Worm (Caenorhabditis elegans): Measurements from ENCODE around the gene atx-3.

atx-3 gene

DNA sequence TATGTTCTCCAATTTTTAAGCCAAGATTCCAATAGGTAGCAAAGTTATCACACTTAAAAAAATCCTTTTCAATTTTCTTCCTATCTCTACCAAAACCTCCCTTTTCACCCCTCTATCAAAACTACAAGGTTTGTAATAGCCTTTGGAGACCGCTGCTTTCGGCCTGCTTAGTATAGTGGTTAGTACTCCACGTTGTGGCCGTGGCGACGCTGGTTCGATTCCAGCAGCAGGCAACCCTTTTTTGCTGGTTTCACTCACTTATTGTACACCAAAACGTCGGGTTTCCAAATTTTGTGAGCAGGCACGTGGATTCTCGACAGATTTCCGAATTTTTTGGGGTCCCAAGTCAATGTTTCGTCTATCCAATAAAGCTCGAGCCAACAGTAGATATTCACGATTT is 23.4 kb downstream of the atx-3 start (continued):
- peak; percentile 71 for TF ChIP-seq hlh-6 (tag; optimal IDR thresholded peaks at IDR 0.05)
- TF ChIP-seq dmd-4 (tag; optimal IDR thresholded peaks at IDR 0.05; ENCODE audit: borderline replicate concordance) = no peak
- TF ChIP-seq gmeb-2 (tag; optimal IDR thresholded peaks at IDR 0.05) = peak; percentile 46
- no peak for TF ChIP-seq unc-86 (tag; optimal IDR thresholded peaks at IDR 0.05)
- TF ChIP-seq nfya-1 (tag; optimal IDR thresholded peaks at IDR 0.05) = no peak
- TF ChIP-seq T23F11.4 (GFP tag; optimal IDR thresholded peaks at IDR 0.05) = no peak
- no peak for TF ChIP-seq ahr-1 (tag; optimal IDR thresholded peaks at IDR 0.05)
- TF ChIP-seq ceh-22 (tag; optimal IDR thresholded peaks at IDR 0.05) = no peak

DNA sequence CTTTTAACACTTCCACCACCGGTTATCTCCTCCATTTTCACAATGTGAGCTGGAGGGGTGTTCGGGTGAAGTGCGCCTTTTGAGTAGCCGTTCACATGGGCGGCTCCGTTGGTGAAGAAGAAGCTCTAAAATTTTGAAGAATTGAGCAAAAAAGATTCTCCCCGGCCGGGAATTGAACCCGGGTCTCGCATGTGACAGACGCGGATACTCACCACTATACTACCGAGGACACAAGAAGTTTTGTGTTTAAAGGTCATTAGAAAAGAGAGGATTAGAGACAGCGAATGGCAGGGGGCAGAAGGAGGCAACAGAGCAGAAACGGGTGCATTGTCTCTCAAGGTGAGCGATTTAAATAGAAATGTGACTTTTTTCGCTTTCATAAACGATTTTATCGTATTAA is 25.6 kb downstream of the atx-3 start:
- TF ChIP-seq ceh-18 (tag; optimal IDR thresholded peaks at IDR 0.05) (peak; percentile 69), dve-1 (tag; optimal IDR thresholded peaks at IDR 0.05) (peak; percentile 47), che-1 (tag; optimal IDR thresholded peaks at IDR 0.05) (peak; percentile 80), npax-4 (tag; optimal IDR thresholded peaks at IDR 0.05) (peak; percentile 68), K02D7.2 (tag; optimal IDR thresholded peaks at IDR 0.05) (peak; percentile 61), unc-42 (tag; optimal IDR thresholded peaks at IDR 0.05) (peak; percentile 43), T23F11.4 (GFP tag; optimal IDR thresholded peaks at IDR 0.05) (peak; percentile 79), hlh-30 (tag; optimal IDR thresholded peaks at IDR 0.05; ENCODE audit: insufficient read depth) (peak; percentile 89), F13H6.1 (tag; optimal IDR thresholded peaks at IDR 0.05) (peak; percentile 74), nhr-232 (tag; optimal IDR thresholded peaks at IDR 0.05) (peak; percentile 73), rnt-1 (tag; optimal IDR thresholded peaks at IDR 0.05) (peak; percentile 79), zip-5 (tag; optimal IDR thresholded peaks at IDR 0.05) (peak; percentile 28), gmeb-2 (tag; optimal IDR thresholded peaks at IDR 0.05) (peak; percentile 83), ceh-22 (tag; optimal IDR thresholded peaks at IDR 0.05) (no peak), ahr-1 (tag; optimal IDR thresholded peaks at IDR 0.05) (peak; percentile 14), K09A11.1 (tag; optimal IDR thresholded peaks at IDR 0.05; ENCODE audit: insufficient read depth) (peak; percentile 49), lin-11 (tag; optimal IDR thresholded peaks at IDR 0.05) (peak; percentile 78), hlh-8 (tag; optimal IDR thresholded peaks at IDR 0.05) (peak; percentile 55), ceh-34 (tag; optimal IDR thresholded peaks at IDR 0.05) (peak; percentile 76), tbx-2 (tag; optimal IDR thresholded peaks at IDR 0.05) (peak; percentile 73), ets-4 (tag; optimal IDR thresholded peaks at IDR 0.05) (peak; percentile 9), ceh-30 (tag; optimal IDR thresholded peaks at IDR 0.05) (peak; percentile 49), ttx-3 (tag; optimal IDR thresholded peaks at IDR 0.05) (peak; percentile 70), unc-86 (tag; optimal IDR thresholded peaks at IDR 0.05) (peak; percentile 73), pha-2 (tag; optimal IDR thresholded peaks at IDR 0.05) (peak; percentile 84), ceh-31 (tag; optimal IDR thresholded peaks at IDR 0.05) (peak; percentile 71), ama-1 (optimal IDR thresholded peaks at IDR 0.05) (no peak), pqm-1 (tag; optimal IDR thresholded peaks at IDR 0.05) (peak; percentile 36), ceh-2 (tag; optimal IDR thresholded peaks at IDR 0.05) (peak; percentile 79), lim-6 (tag; optimal IDR thresholded peaks at IDR 0.05) (no peak), sox-2 (GFP tag; IDR thresholded peaks at IDR 0.05) (peak; percentile 67; the same call in 1 of the 2 replicates), sdc-2 (tag; optimal IDR thresholded peaks at IDR 0.05) (peak; percentile 79), hlh-15 (tag; optimal IDR thresholded peaks at IDR 0.05) (peak; percentile 54), unc-3 (GFP tag; conservative IDR thresholded peaks at IDR 0.05) (peak; percentile 68), unc-3 (tag; optimal IDR thresholded peaks at IDR 0.05) (peak; percentile 53), nhr-11 (tag; optimal IDR thresholded peaks at IDR 0.05) (no peak), pros-1 (tag; optimal IDR thresholded peaks at IDR 0.05) (no peak), mec-3 (tag; optimal IDR thresholded peaks at IDR 0.05; ENCODE audit: borderline replicate concordance) (peak; percentile 33), fax-1 (tag; optimal IDR thresholded peaks at IDR 0.05) (peak; percentile 55), elt-2 (tag; optimal IDR thresholded peaks at IDR 0.05) (peak; percentile 74), ceh-48 (tag; optimal IDR thresholded peaks at IDR 0.05) (peak; percentile 68), pha-4 (tag; optimal IDR thresholded peaks at IDR 0.05) (no peak), ref-2 (tag; optimal IDR thresholded peaks at IDR 0.05) (peak; percentile 81), ceh-14 (tag; optimal IDR thresholded peaks at IDR 0.05) (peak; percentile 84), madf-2 (tag; optimal IDR thresholded peaks at IDR 0.05) (peak; percentile 72), fkh-10 (GFP tag; optimal IDR thresholded peaks at IDR 0.05) (peak; percentile 46), unc-55 (GFP tag; optimal IDR thresholded peaks at IDR 0.05) (no peak), ceh-24 (tag; optimal IDR thresholded peaks at IDR 0.05) (peak; percentile 28), Y22D7AL.16 (tag; optimal IDR thresholded peaks at IDR 0.05) (peak; percentile 81)

All from whole organism, late embryonic.